Fruit fly (Drosophila melanogaster) whole organism, adult: Measurements from ENCODE around the gene nmo.

Source experiments
- CG11617 ChIP-seq: fragments of 200-800 bp; sonication (Bioruptor generic); optimal IDR thresholded peaks from 2 replicates; lab custom pipeline; 2017; ENCODE audit warnings: mild to moderate bottlenecking, missing biosample characterization, missing genetic modification reagents, missing genetic modification characterization
- CG12768 ChIP-seq: fragments of 200-800 bp; sonication (Bioruptor generic); optimal IDR thresholded peaks from 2 replicates; lab custom pipeline; 2017; ENCODE audit warnings: missing biosample characterization, missing genetic modification characterization, mild to moderate bottlenecking, moderate library complexity, missing genetic modification reagents
- CG14711 ChIP-seq: fragments of 200-800 bp; sonication (Bioruptor generic); optimal IDR thresholded peaks from 2 replicates; lab custom pipeline; 2018; ENCODE audit warnings: missing biosample characterization, mild to moderate bottlenecking, missing genetic modification characterization, moderate library complexity
- CG1620 ChIP-seq: fragments of 200-800 bp; sonication (Bioruptor generic); optimal IDR thresholded peaks from 2 replicates; lab custom pipeline; 2016; ENCODE audit warnings: missing biosample characterization, missing genetic modification characterization
- CG33017 ChIP-seq: fragments of 200-800 bp; sonication (Bioruptor generic); optimal IDR thresholded peaks from 2 replicates; lab custom pipeline; 2018; ENCODE audit warnings: missing biosample characterization, mild to moderate bottlenecking, missing genetic modification characterization, moderate library complexity
- CG5204 ChIP-seq: fragments of 200-800 bp; sonication (Bioruptor generic); optimal IDR thresholded peaks from 2 replicates; lab custom pipeline; 2016; ENCODE audit warnings: missing biosample characterization, missing genetic modification characterization
- CG7045 ChIP-seq: fragments of 200-800 bp; sonication (Bioruptor generic); optimal IDR thresholded peaks from 2 replicates; lab custom pipeline; 2017; ENCODE audit warnings: missing biosample characterization, mild to moderate bottlenecking, missing genetic modification characterization
- CG7101 ChIP-seq: fragments of 200-800 bp; sonication (Bioruptor generic); optimal IDR thresholded peaks from 2 replicates; lab custom pipeline; 2018; ENCODE audit warnings: missing biosample characterization, mild to moderate bottlenecking, missing genetic modification characterization, moderate library complexity
- Clk ChIP-seq: fragments of 200-800 bp; sonication (Bioruptor generic); optimal IDR thresholded peaks from 2 replicates; lab custom pipeline; 2017; ENCODE audit warnings: missing biosample characterization, missing genetic modification characterization
- Crg-1 ChIP-seq: fragments of 200-800 bp; sonication (Bioruptor generic); optimal IDR thresholded peaks from 2 replicates; lab custom pipeline; 2016; ENCODE audit warnings: missing biosample characterization, missing genetic modification characterization
- Hr96 ChIP-seq: fragments of 200-800 bp; sonication (Bioruptor generic); optimal IDR thresholded peaks from 2 replicates; lab custom pipeline; 2016; ENCODE audit warnings: missing biosample characterization, missing genetic modification characterization
- Mnt ChIP-seq: fragments of 200-800 bp; sonication (Bioruptor generic); optimal IDR thresholded peaks from 2 replicates; lab custom pipeline; 2016; ENCODE audit warnings: missing biosample characterization, mild to moderate bottlenecking, missing genetic modification characterization
- bab1 ChIP-seq: fragments of 200-800 bp; sonication (Bioruptor generic); optimal IDR thresholded peaks from 3 replicates; lab custom pipeline; 2019; ENCODE audit warnings: missing biosample characterization, mild to moderate bottlenecking, missing genetic modification characterization, moderate library complexity
- cic ChIP-seq: fragments of 200-800 bp; sonication (Bioruptor generic); optimal IDR thresholded peaks from 2 replicates; lab custom pipeline; 2017; ENCODE audit warnings: missing biosample characterization, mild to moderate bottlenecking, missing genetic modification characterization, moderate library complexity
- cnc ChIP-seq, 2 experiments: fragments of >200 bp; optimal IDR thresholded peaks; 2 replicates each; lab custom pipeline; 2017
- kay ChIP-seq: fragments of 200-800 bp; sonication (Bioruptor generic); peaks from one replicate; lab custom pipeline; 2016; ENCODE audit warnings: missing biosample characterization, missing genetic modification characterization, borderline replicate concordance
- ovo ChIP-seq: fragments of 200-800 bp; sonication (Bioruptor generic); optimal IDR thresholded peaks from 2 replicates; lab custom pipeline; 2016; ENCODE audit warnings: missing biosample characterization, missing genetic modification characterization
- pad ChIP-seq: fragments of 200-800 bp; sonication (Bioruptor generic); optimal IDR thresholded peaks from 3 replicates; lab custom pipeline; 2017; ENCODE audit warnings: missing biosample characterization, missing genetic modification characterization, mild to moderate bottlenecking, moderate library complexity, missing genetic modification reagents
- tj ChIP-seq: fragments of 200-800 bp; sonication (Bioruptor generic); optimal IDR thresholded peaks from 3 replicates; lab custom pipeline; 2017; ENCODE audit warnings: missing biosample characterization, mild to moderate bottlenecking, missing genetic modification characterization, moderate library complexity
- toe ChIP-seq: fragments of 200-800 bp; sonication (Bioruptor generic); optimal IDR thresholded peaks from 2 replicates; lab custom pipeline; 2016; ENCODE audit warnings: missing biosample characterization, missing genetic modification characterization

nmo gene

DNA sequence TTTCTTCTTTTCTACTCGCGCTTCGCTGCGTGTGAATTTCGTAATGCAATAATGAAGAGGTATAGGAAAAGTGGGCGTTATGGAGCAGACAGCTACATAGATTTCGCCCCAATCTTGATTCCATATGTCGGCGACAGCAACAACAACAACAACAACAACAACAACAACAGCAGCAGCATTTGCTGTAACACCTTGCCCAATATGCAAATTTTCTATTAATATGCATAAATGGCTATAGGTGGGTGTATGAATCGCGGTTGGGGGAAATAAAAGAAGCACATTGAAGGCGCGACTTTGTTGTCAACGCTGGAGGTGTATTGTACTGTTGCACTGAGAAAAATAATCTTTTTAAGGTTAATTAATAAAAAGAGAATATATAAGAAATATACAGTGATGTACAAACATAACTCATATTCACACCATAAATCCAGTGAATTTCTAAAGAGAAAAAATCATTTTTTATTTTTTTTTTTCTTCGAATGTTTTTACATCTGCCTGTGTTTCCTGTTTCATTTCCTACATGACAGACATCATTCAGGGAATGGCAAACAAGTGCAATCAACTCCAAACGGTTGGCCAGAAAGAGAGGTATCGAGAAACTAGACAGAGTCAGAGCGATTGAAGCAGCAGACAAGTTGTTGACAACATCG is 62.7 kb downstream of the nmo start:
- TF ChIP-seq Mnt (GFP tag; lab: Kevin White, UChicago), result no peak
- TF ChIP-seq cic (GFP tag; lab: Kevin White, UChicago), result no peak
- no peak for TF ChIP-seq CG1620
- TF ChIP-seq Clk (GFP tag; lab: Kevin White, UChicago), result no peak
- no peak for TF ChIP-seq ovo
- no peak for TF ChIP-seq kay
- no peak for TF ChIP-seq CG5204
- no peak for TF ChIP-seq toe
- no peak for TF ChIP-seq tj (GFP tag; lab: Kevin White, UChicago)
- no peak for TF ChIP-seq CG7045 (GFP tag; lab: Kevin White, UChicago)
- no peak for TF ChIP-seq pad
- no peak for TF ChIP-seq cnc (optimal IDR thresholded peaks at IDR 0.05; lab: Kevin White, UChicago)
- TF ChIP-seq CG14711 (tag; lab: Kevin White, UChicago), result no peak
- no peak for TF ChIP-seq CG12768 (GFP tag; lab: Kevin White, UChicago)
- TF ChIP-seq CG33017 (tag; lab: Kevin White, UChicago), result no peak
- no peak for TF ChIP-seq CG11617 (GFP tag; lab: Kevin White, UChicago)
- TF ChIP-seq Crg-1, result no peak
- no peak for TF ChIP-seq bab1 (GFP tag; lab: Kevin White, UChicago)

DNA sequence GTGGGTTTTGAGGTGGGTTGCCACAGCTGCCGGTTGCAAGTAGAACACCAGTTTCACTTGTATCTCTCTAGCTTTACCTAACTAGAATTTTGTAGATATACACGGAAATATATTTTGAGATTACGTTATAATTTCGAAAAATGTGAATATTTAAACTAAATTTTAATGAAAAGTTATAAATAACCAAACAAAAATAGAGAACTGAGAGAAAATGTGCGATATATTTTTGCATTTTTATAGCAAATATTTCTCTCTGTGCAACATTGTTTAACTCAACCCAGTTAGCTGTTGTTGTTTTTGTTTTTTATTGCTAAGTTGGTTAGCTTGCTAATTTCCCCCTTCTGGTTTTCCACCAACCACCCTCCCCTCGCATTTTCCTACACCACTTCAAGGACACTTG is 64.8 kb downstream of the nmo start:
- no peak for TF ChIP-seq CG14711 (tag; lab: Kevin White, UChicago)
- TF ChIP-seq CG33017 (tag; lab: Kevin White, UChicago), result no peak
- no peak for TF ChIP-seq bab1 (GFP tag; lab: Kevin White, UChicago)
- no peak for TF ChIP-seq tj (GFP tag; lab: Kevin White, UChicago)
- TF ChIP-seq cic (GFP tag; lab: Kevin White, UChicago), result no peak
- no peak for TF ChIP-seq Clk (GFP tag; lab: Kevin White, UChicago)
- no peak for TF ChIP-seq cnc (optimal IDR thresholded peaks at IDR 0.05; lab: Kevin White, UChicago)
- TF ChIP-seq Hr96 (GFP tag; lab: Kevin White, UChicago), result no peak
- no peak for TF ChIP-seq CG7045 (GFP tag; lab: Kevin White, UChicago)
- no peak for TF ChIP-seq Crg-1
- TF ChIP-seq kay, result no peak
- no peak for TF ChIP-seq Mnt (GFP tag; lab: Kevin White, UChicago)
- TF ChIP-seq CG11617 (GFP tag; lab: Kevin White, UChicago), result no peak
- TF ChIP-seq pad, result no peak
- no peak for TF ChIP-seq CG5204
- TF ChIP-seq ovo, result no peak
- TF ChIP-seq CG7101 (tag; lab: Kevin White, UChicago), result no peak

DNA sequence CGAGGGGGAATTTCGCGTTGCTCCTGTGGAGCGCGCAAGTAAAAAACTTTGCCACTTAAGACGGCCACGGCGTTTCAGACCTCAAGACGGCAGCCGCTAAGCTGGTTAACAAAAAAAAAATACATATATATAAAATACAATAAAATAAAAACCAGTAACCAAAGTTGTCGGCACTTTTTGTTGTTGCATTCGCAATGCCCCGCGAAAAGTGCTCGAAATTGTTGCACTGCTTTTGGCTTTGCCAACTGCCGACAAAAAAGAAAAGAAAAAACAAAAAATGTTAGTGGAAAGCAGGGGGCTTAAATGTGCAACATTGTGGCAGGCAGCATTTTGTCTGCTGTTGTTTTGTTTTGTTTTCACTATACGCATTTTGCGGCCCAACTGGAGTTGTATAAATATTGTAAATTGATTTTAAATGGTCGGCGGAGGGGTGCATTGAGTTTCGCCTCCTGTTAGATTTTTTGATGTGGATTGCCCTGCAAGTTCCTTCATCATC is 66.1 kb downstream of the nmo start:
- TF ChIP-seq CG5204 (no peak), Mnt (GFP tag; lab: Kevin White, UChicago) (no peak), bab1 (GFP tag; lab: Kevin White, UChicago) (no peak), Clk (GFP tag; lab: Kevin White, UChicago) (no peak), cnc (optimal IDR thresholded peaks at IDR 0.05; lab: Kevin White, UChicago) (no peak), Hr96 (GFP tag; lab: Kevin White, UChicago) (no peak), CG1620 (no peak), Crg-1 (no peak), CG7101 (tag; lab: Kevin White, UChicago) (no peak), toe (no peak), CG14711 (tag; lab: Kevin White, UChicago) (no peak), ovo (no peak), pad (no peak), CG11617 (GFP tag; lab: Kevin White, UChicago) (no peak), kay (no peak), cic (GFP tag; lab: Kevin White, UChicago) (no peak), tj (GFP tag; lab: Kevin White, UChicago) (no peak)

DNA sequence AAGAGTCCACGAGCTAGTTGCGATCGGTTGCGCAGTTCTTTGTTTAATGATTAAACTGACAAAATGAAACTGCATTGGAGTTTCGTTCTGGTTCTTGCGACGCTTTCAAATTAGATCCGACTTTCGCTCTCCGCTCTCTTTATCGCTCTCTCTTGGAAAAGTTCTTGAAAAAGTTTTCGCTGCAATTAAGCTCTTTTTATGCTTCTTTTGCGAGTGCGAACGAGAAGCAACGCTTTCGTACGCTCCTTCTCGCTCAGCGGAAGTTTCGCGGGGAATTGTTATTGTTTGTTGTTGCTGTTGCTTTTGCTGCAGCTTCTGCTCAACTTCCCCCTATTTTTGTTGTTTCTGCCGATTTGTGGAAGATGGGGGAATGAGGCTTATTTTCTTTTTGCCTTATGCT is 77.5 kb downstream of the nmo start:
- TF ChIP-seq pad (peak; percentile 85), cnc (optimal IDR thresholded peaks at IDR 0.05; lab: Kevin White, UChicago) (no peak), CG7101 (tag; lab: Kevin White, UChicago) (no peak), Crg-1 (no peak), CG12768 (GFP tag; lab: Kevin White, UChicago) (no peak), cic (GFP tag; lab: Kevin White, UChicago) (peak; percentile 16), toe (no peak)

DNA sequence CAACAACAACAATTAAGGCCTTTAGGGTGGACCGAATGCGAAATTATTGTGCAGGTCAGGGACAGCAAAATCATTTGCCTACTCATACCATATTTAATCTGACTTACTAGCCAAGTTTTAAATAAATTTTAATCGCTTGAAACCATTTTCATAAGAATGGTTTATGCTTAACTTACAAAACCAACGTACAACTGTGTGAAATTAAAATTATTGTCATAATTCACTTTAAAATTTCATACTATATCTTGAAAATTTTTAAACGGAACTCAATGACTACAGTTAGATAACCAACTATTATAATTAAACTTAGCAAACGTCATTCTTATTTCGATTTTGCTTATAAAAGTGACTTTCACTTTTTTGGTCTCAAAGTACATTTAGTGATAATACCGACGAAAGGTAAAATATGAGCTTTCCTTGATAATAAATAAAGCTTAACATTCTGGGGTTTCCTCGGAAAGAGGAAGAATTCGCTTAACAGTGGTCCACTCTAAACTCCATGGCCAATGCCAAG is 78.0 kb downstream of the nmo start:
- no peak for TF ChIP-seq CG12768 (GFP tag; lab: Kevin White, UChicago)
- TF ChIP-seq CG7045 (GFP tag; lab: Kevin White, UChicago), result peak; percentile 24
- TF ChIP-seq toe, result no peak
- peak; percentile 43 for TF ChIP-seq CG14711 (tag; lab: Kevin White, UChicago)
- no peak for TF ChIP-seq cnc (optimal IDR thresholded peaks at IDR 0.05; lab: Kevin White, UChicago)
- peak; percentile 47 for TF ChIP-seq CG11617 (GFP tag; lab: Kevin White, UChicago)
- TF ChIP-seq CG7101 (tag; lab: Kevin White, UChicago), result peak; percentile 60
- peak; percentile 49 for TF ChIP-seq bab1 (GFP tag; lab: Kevin White, UChicago)
- peak; percentile 8 for TF ChIP-seq tj (GFP tag; lab: Kevin White, UChicago)
- no peak for TF ChIP-seq Hr96 (GFP tag; lab: Kevin White, UChicago)
- TF ChIP-seq pad, result peak; percentile 19
- no peak for TF ChIP-seq Clk (GFP tag; lab: Kevin White, UChicago)
- TF ChIP-seq CG5204, result no peak

DNA sequence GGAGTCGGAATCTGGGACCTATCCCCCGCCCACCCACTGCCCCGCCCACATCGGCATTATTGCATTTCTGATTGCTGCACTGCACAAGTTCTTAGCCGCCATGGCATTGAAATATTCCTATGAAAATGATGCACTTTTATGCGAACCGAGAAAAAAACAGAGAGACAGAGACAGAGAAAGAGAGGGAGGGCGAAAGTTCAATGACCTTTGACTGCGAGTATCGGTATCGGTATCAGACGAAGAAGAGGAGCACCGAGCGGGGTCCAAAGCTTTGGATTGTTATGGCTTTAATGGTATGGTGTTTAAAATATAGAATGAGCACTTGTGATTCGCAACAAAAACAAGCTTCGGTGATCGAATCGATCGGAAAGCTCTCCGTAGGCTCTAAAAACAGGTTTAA is 78.6 kb downstream of the nmo start:
- TF ChIP-seq pad, result no peak
- no peak for TF ChIP-seq tj (GFP tag; lab: Kevin White, UChicago)
- TF ChIP-seq bab1 (GFP tag; lab: Kevin White, UChicago), result no peak
- TF ChIP-seq Crg-1, result no peak
- TF ChIP-seq CG1620, result no peak
- no peak for TF ChIP-seq Clk (GFP tag; lab: Kevin White, UChicago)
- TF ChIP-seq cnc (optimal IDR thresholded peaks at IDR 0.05; lab: Kevin White, UChicago), result no peak
- no peak for TF ChIP-seq kay
